Fruit fly (Drosophila melanogaster): Measurements from ENCODE around the gene CG46339.

DNA sequence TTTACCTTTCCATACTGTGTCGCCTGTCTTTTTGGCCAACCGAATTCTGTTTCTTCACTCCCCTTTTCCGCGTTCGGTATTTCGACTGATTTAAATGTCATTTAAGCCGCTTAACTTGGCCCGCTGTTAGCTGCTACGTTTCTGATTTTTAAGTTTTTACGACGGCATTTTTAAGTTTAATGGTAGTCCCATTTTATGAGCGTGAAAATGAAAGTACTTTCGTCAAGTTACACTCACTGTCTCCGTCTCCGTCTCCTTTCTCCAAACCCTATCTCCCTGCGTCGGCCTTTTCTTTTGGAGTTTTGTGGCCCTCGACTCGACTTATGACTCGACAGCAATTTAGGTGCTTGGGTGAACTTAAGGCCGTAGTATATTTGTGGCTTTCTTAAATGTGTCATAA, 30.4 kb upstream of the CG46339 start:
- no peak for TF ChIP-seq ss (GFP tag; optimal IDR thresholded peaks at IDR 0.05)
- no peak for TF ChIP-seq Sox15 (GFP tag; optimal IDR thresholded peaks at IDR 0.05)
